Fruit fly (Drosophila melanogaster) whole organism, embryonic: ENCODE data around the gene CG14036.
A peak's percentile ranks its signal among the peaks of the same experiment; 100 is the strongest.

Source experiments
- Atf3 ChIP-seq: fragments of 200-800 bp; sonication (Bioruptor generic); optimal IDR thresholded peaks from 3 replicates; lab custom pipeline; 2016; ENCODE audit warnings: missing biosample characterization, missing genetic modification characterization
- Bdp1 ChIP-seq: fragments of 200-800 bp; sonication (Bioruptor generic); optimal IDR thresholded peaks from 3 replicates; lab custom pipeline; 2016; ENCODE audit warnings: missing biosample characterization, missing genetic modification characterization
- BtbVII ChIP-seq: fragments of 200-800 bp; sonication (Bioruptor generic); optimal IDR thresholded peaks from 3 replicates; lab custom pipeline; 2017; ENCODE audit warnings: missing biosample characterization, mild to moderate bottlenecking, missing genetic modification characterization
- Bteb2 ChIP-seq: fragments of 200-800 bp; sonication (Bioruptor generic); optimal IDR thresholded peaks from 2 replicates; lab custom pipeline; 2016; ENCODE audit warnings: missing biosample characterization, missing genetic modification characterization
- CG12104 ChIP-seq: fragments of 200-800 bp; sonication (Bioruptor generic); optimal IDR thresholded peaks from 3 replicates; lab custom pipeline; 2016; ENCODE audit warnings: missing biosample characterization, missing genetic modification characterization
- CG12155 ChIP-seq: fragments of 200-800 bp; sonication (Bioruptor generic); optimal IDR thresholded peaks from 3 replicates; lab custom pipeline; 2016; ENCODE audit warnings: missing biosample characterization, missing genetic modification characterization
- CG12236 ChIP-seq: fragments of 200-800 bp; sonication (Bioruptor generic); optimal IDR thresholded peaks from 2 replicates; lab custom pipeline; 2016; ENCODE audit warnings: missing biosample characterization, missing genetic modification characterization
- CG15514 ChIP-seq: fragments of 200-800 bp; sonication (Bioruptor generic); optimal IDR thresholded peaks from 3 replicates; lab custom pipeline; 2017; ENCODE audit warnings: missing biosample characterization, missing genetic modification characterization, mild to moderate bottlenecking, moderate library complexity, missing genetic modification reagents
- CG16863 ChIP-seq: fragments of 200-800 bp; sonication (Bioruptor generic); optimal IDR thresholded peaks from 3 replicates; lab custom pipeline; 2016; ENCODE audit warnings: missing biosample characterization, missing genetic modification characterization
- CG17359 ChIP-seq: fragments of 200-800 bp; sonication (Bioruptor generic); optimal IDR thresholded peaks from 3 replicates; lab custom pipeline; 2018; ENCODE audit warnings: missing biosample characterization, mild to moderate bottlenecking, missing genetic modification characterization, moderate library complexity
- CG18262 ChIP-seq: fragments of 200-800 bp; optimal IDR thresholded peaks from 3 replicates; lab custom pipeline; 2019; ENCODE audit warnings: missing biosample characterization, mild to moderate bottlenecking, missing genetic modification characterization, moderate library complexity
- CG2120 ChIP-seq: fragments of 200-800 bp; sonication (Bioruptor generic); optimal IDR thresholded peaks from 3 replicates; lab custom pipeline; 2016; ENCODE audit warnings: missing biosample characterization, missing genetic modification characterization
- CG2889 ChIP-seq: fragments of 200-800 bp; sonication (Bioruptor generic); IDR thresholded peaks from 3 replicates; pipeline ENCODE4 v1.3.6; 2022; ENCODE audit warnings: missing biosample characterization, missing genetic modification characterization
- CG30020 ChIP-seq: fragments of 200-800 bp; optimal IDR thresholded peaks from 2 replicates; lab custom pipeline; 2019; ENCODE audit warnings: missing biosample characterization, mild to moderate bottlenecking, missing genetic modification characterization, moderate library complexity
- CG32772 ChIP-seq: fragments of 200-800 bp; sonication (Bioruptor generic); IDR thresholded peaks from 2 replicates; pipeline ENCODE4 v1.3.6; 2022; ENCODE audit warnings: missing biosample characterization, missing genetic modification characterization
- CG42726 ChIP-seq: fragments of 200-800 bp; sonication (Bioruptor generic); IDR thresholded peaks from 2 replicates; pipeline ENCODE4 v1.3.6; 2022; ENCODE audit warnings: missing biosample characterization, missing genetic modification characterization; ENCODE audit not compliant: partially characterized antibody
- CG43689 ChIP-seq: fragments of 200-800 bp; sonication (Bioruptor generic); IDR thresholded peaks from 2 replicates; pipeline ENCODE4 v1.3.6; 2022; ENCODE audit warnings: missing biosample characterization, missing genetic modification characterization
- CG6791 ChIP-seq: fragments of 200-800 bp; sonication (Bioruptor generic); IDR thresholded peaks from 3 replicates; pipeline ENCODE4 v1.3.6; 2022; ENCODE audit warnings: missing biosample characterization, missing genetic modification characterization; ENCODE audit not compliant: partially characterized antibody
- CG7357 ChIP-seq: fragments of 200-800 bp; sonication (Bioruptor generic); IDR thresholded peaks from 3 replicates; pipeline ENCODE4 v1.3.6; 2022; ENCODE audit warnings: missing biosample characterization, missing genetic modification characterization
- CG7556 ChIP-seq: fragments of 200-800 bp; sonication (Bioruptor generic); optimal IDR thresholded peaks from 2 replicates; lab custom pipeline; 2017; ENCODE audit warnings: missing biosample characterization, mild to moderate bottlenecking, missing genetic modification characterization
- CG8359 ChIP-seq: fragments of 200-800 bp; sonication (Bioruptor generic); optimal IDR thresholded peaks from 2 replicates; lab custom pipeline; 2017; ENCODE audit warnings: missing biosample characterization, mild to moderate bottlenecking, missing genetic modification characterization, borderline replicate concordance
- CG8765 ChIP-seq: fragments of 200-800 bp; sonication (Bioruptor generic); IDR thresholded peaks from 2 replicates; pipeline ENCODE4 v1.3.6; 2022; ENCODE audit warnings: missing biosample characterization, missing genetic modification characterization
- CG9797 ChIP-seq: fragments of 200-800 bp; sonication (Bioruptor generic); optimal IDR thresholded peaks from 3 replicates; lab custom pipeline; 2018; ENCODE audit warnings: missing biosample characterization, mild to moderate bottlenecking, missing genetic modification characterization
- Dp ChIP-seq: fragments of 200-800 bp; sonication (Bioruptor generic); optimal IDR thresholded peaks from 2 replicates; lab custom pipeline; 2018; ENCODE audit warnings: missing biosample characterization, mild to moderate bottlenecking, missing genetic modification characterization, moderate library complexity
- E2f1 ChIP-seq: fragments of 200-800 bp; sonication (Bioruptor generic); IDR thresholded peaks from 2 replicates; pipeline ENCODE4 v1.3.6; 2022; ENCODE audit warnings: missing biosample characterization, missing genetic modification characterization
- E2f2 ChIP-seq: fragments of 200-800 bp; sonication (Bioruptor generic); IDR thresholded peaks from 2 replicates; pipeline ENCODE4 v1.3.6; 2022; ENCODE audit warnings: missing biosample characterization, missing genetic modification characterization
- Fer3 ChIP-seq: fragments of 200-800 bp; sonication (Bioruptor generic); optimal IDR thresholded peaks from 2 replicates; lab custom pipeline; 2018; ENCODE audit warnings: missing biosample characterization, mild to moderate bottlenecking, missing genetic modification characterization, moderate library complexity
- Gug ChIP-seq: fragments of 200-800 bp; sonication (Bioruptor generic); IDR thresholded peaks from 4 replicates; pipeline ENCODE4 v1.3.6; 2022; ENCODE audit warnings: missing biosample characterization, missing genetic modification characterization
- Hand ChIP-seq: fragments of 200-800 bp; sonication (Bioruptor generic); optimal IDR thresholded peaks from 2 replicates; lab custom pipeline; 2017; ENCODE audit warnings: mild to moderate bottlenecking, missing biosample characterization, missing genetic modification reagents, missing genetic modification characterization
- Hr39 ChIP-seq: fragments of >200 bp; optimal IDR thresholded peaks from 2 replicates; lab custom pipeline; 2017
- Mrtf ChIP-seq: fragments of 200-800 bp; sonication (Bioruptor generic); IDR thresholded peaks from 3 replicates; pipeline ENCODE4 v1.3.6; 2022; ENCODE audit warnings: missing biosample characterization, missing genetic modification characterization
- NC2α ChIP-seq: fragments of 200-800 bp; sonication (Bioruptor generic); optimal IDR thresholded peaks from 2 replicates; lab custom pipeline; 2016; ENCODE audit warnings: missing biosample characterization, missing genetic modification characterization
- Rfx ChIP-seq: fragments of 200-800 bp; sonication (Bioruptor generic); IDR thresholded peaks from 2 replicates; pipeline ENCODE4 v1.3.6; 2022; ENCODE audit warnings: missing biosample characterization, missing genetic modification characterization
- Sox100B ChIP-seq: fragments of 200-800 bp; sonication (Bioruptor generic); optimal IDR thresholded peaks from 3 replicates; lab custom pipeline; 2018; ENCODE audit warnings: missing biosample characterization, mild to moderate bottlenecking, missing genetic modification characterization
- Xrp1 ChIP-seq: fragments of 200-800 bp; sonication (Bioruptor generic); IDR thresholded peaks from 2 replicates; pipeline ENCODE4 v1.3.6; 2022; ENCODE audit warnings: missing biosample characterization, missing genetic modification characterization
- cad ChIP-seq: fragments of >200 bp; optimal IDR thresholded peaks from 2 replicates; lab custom pipeline; 2017; ENCODE audit warnings: missing biosample characterization, missing genetic modification characterization
- cas ChIP-seq: fragments of 200-800 bp; sonication (Bioruptor generic); IDR thresholded peaks from 2 replicates; pipeline ENCODE4 v1.3.6; 2022; ENCODE audit warnings: missing biosample characterization, missing genetic modification characterization
- dan ChIP-seq: fragments of 200-800 bp; sonication (Bioruptor generic); IDR thresholded peaks from 2 replicates; pipeline ENCODE4 v1.3.6; 2022; ENCODE audit warnings: missing biosample characterization, missing genetic modification characterization
- dpn ChIP-seq, 2 experiments: fragments of 200-800 bp; sonication (Bioruptor generic); optimal IDR thresholded peaks; 3 replicates each; lab custom pipeline; 2016; ENCODE audit warnings: missing biosample characterization in 2 of 2, missing genetic modification characterization in 2 of 2
- emc ChIP-seq: fragments of 200-800 bp; sonication (Bioruptor generic); optimal IDR thresholded peaks from 2 replicates; lab custom pipeline; 2016; ENCODE audit warnings: missing biosample characterization, missing genetic modification characterization
- exex ChIP-seq: fragments of 200-800 bp; sonication (Bioruptor generic); optimal IDR thresholded peaks from 4 replicates; lab custom pipeline; 2018; ENCODE audit warnings: missing biosample characterization, mild to moderate bottlenecking, missing genetic modification characterization, moderate library complexity
- fd64A ChIP-seq: fragments of 200-800 bp; sonication (Bioruptor generic); optimal IDR thresholded peaks from 3 replicates; lab custom pipeline; 2018; ENCODE audit warnings: missing biosample characterization, mild to moderate bottlenecking, missing genetic modification characterization
- lilli ChIP-seq: fragments of 200-800 bp; sonication (Bioruptor generic); optimal IDR thresholded peaks from 3 replicates; lab custom pipeline; 2016; ENCODE audit warnings: missing biosample characterization, missing genetic modification characterization
- lov ChIP-seq, 2 experiments: fragments of 200-800 bp in 1 of 2; fragments of >200 bp in 1 of 2; sonication (Bioruptor generic) in 1 of 2; IDR thresholded peaks in 1 of 2; optimal IDR thresholded peaks in 1 of 2; 2 replicates in 1 of 2; 3 replicates in 1 of 2; pipeline versions ENCODE4 v1.3.6 to Lab custom; 2017 to 2022; ENCODE audit warnings: missing biosample characterization in 1 of 2, missing genetic modification characterization in 1 of 2
- pita ChIP-seq: fragments of 200-800 bp; sonication (Bioruptor generic); optimal IDR thresholded peaks from 2 replicates; lab custom pipeline; 2017; ENCODE audit warnings: missing biosample characterization, mild to moderate bottlenecking, missing genetic modification characterization
- pzg ChIP-seq: fragments of 200-800 bp; sonication (Bioruptor generic); optimal IDR thresholded peaks from 3 replicates; lab custom pipeline; 2018; ENCODE audit warnings: missing biosample characterization, mild to moderate bottlenecking, missing genetic modification characterization, moderate library complexity
- ranshi ChIP-seq: fragments of 200-800 bp; sonication (Bioruptor generic); IDR thresholded peaks from 2 replicates; pipeline ENCODE4 v1.3.6; 2022; ENCODE audit warnings: missing biosample characterization, missing genetic modification characterization
- sc ChIP-seq, 3 experiments: fragments of >200 bp in 2 of 3; fragments of 200-800 bp in 1 of 3; sonication (Bioruptor generic) in 1 of 3; optimal IDR thresholded peaks; 2 replicates in 2 of 3; 3 replicates in 1 of 3; lab custom pipeline; 2017; ENCODE audit warnings: mild to moderate bottlenecking in 1 of 3, missing biosample characterization in 1 of 3, missing genetic modification characterization in 1 of 3, missing genetic modification reagents in 1 of 3
- seq ChIP-seq: fragments of 200-800 bp; sonication (Bioruptor generic); IDR thresholded peaks from 2 replicates; pipeline ENCODE4 v1.3.6; 2022; ENCODE audit warnings: missing biosample characterization, missing genetic modification characterization
- sna ChIP-seq: fragments of 200-800 bp; sonication (Bioruptor generic); IDR thresholded peaks from 2 replicates; pipeline ENCODE4 v1.3.6; 2022; ENCODE audit warnings: missing biosample characterization, missing genetic modification characterization; ENCODE audit not compliant: partially characterized antibody

Gene CG14036

DNA sequence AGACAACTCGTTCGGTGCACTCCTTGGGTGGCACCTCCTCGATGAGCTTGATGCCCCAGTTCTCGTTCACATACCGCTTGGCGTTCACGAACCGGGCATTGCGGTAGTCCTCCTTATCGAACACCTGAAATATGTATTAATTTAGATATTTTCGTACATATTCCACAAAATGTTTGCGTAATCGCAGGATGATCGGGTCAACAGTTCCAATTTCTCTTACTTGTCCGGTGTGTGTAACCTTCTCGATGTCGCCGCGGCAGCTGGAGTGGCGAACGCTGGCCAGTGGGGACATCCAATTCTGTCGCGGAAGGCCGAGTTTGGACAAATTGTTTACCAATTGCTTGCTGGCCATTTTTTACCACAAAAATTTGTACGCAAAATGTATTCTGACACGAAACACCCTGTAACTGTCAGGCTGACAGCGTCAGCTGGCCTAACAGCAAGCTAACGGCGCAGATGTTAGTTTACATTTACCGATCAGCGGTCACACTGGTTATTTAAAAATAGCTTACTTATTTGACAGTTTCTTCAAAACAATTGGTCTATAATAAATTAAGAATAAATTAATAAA is 45.1 kb upstream of the CG14036 start, which contains the start of gene ND-13A (continued):
- TF ChIP-seq pzg (GFP tag; lab: Kevin White, UChicago) (peak; percentile 67), Bteb2 (GFP tag; lab: Kevin White, UChicago) (no peak), Sox100B (GFP tag; lab: Kevin White, UChicago) (no peak), CG43689 (no peak), CG2120 (no peak), NC2α (GFP tag; lab: Kevin White, UChicago) (no peak), CG7357 (GFP tag; lab: Robert Waterston, UW) (no peak), exex (no peak), Mrtf (GFP tag; lab: Robert Waterston, UW) (no peak), Hr39 (no peak), BtbVII (GFP tag; lab: Kevin White, UChicago) (no peak), CG12236 (GFP tag; lab: Kevin White, UChicago) (no peak), seq (no peak), CG6791 (GFP tag; lab: Robert Waterston, UW) (peak; percentile 35; the same call in 1 of the 3 replicates), Bdp1 (GFP tag; lab: Kevin White, UChicago) (no peak), pita (GFP tag; lab: Kevin White, UChicago) (no peak), CG7556 (GFP tag; lab: Kevin White, UChicago) (no peak), CG15514 (GFP tag; lab: Kevin White, UChicago) (peak; percentile 44), CG8765 (GFP tag; lab: Robert Waterston, UW) (no peak), sna (GFP tag; lab: Robert Waterston, UW) (peak; percentile 35; the same call in 1 of the 2 replicates), E2f2 (GFP tag; lab: Robert Waterston, UW) (peak; percentile 70), CG16863 (GFP tag; lab: Kevin White, UChicago) (no peak), CG18262 (tag; lab: Kevin White, UChicago) (no peak), CG12155 (GFP tag; lab: Kevin White, UChicago) (no peak), CG32772 (no peak), Hand (no peak), emc (GFP tag; lab: Kevin White, UChicago) (no peak), CG42726 (0 out of 2 replicates have a peak, but pooled peaks have one; percentile 35), sc (optimal IDR thresholded peaks at IDR 0.05; lab: Kevin White, UChicago) (no peak), sc (GFP tag; optimal IDR thresholded peaks at IDR 0.05; lab: Kevin White, UChicago) (no peak), CG2889 (GFP tag; lab: Robert Waterston, UW) (no peak), Dp (GFP tag; lab: Kevin White, UChicago) (peak; percentile 69), Fer3 (tag; lab: Kevin White, UChicago) (no peak), CG30020 (tag; lab: Kevin White, UChicago) (peak; percentile 25), lov (optimal IDR thresholded peaks at IDR 0.05; lab: Kevin White, UChicago) (no peak), lov (GFP tag; IDR thresholded peaks at IDR 0.05; lab: Robert Waterston, UW) (no peak), Rfx (no peak), E2f1 (GFP tag; lab: Robert Waterston, UW) (no peak), Atf3 (GFP tag; lab: Kevin White, UChicago) (no peak), fd64A (GFP tag; lab: Kevin White, UChicago) (no peak), CG8359 (no peak), cas (GFP tag; lab: Robert Waterston, UW) (no peak), ranshi (no peak), dan (GFP tag; lab: Robert Waterston, UW) (no peak), cad (GFP tag; lab: Kevin White, UChicago) (peak; percentile 63), dpn (GFP tag; optimal IDR thresholded peaks at IDR 0.05; lab: Kevin White, UChicago) (no peak), CG12104 (GFP tag; lab: Kevin White, UChicago) (no peak), CG17359 (tag; lab: Kevin White, UChicago) (no peak), Xrp1 (GFP tag; lab: Robert Waterston, UW) (0 out of 2 replicates have a peak, but pooled peaks have one; percentile 11), CG9797 (GFP tag; lab: Kevin White, UChicago) (peak; percentile 61), Gug (no peak), lilli (GFP tag; lab: Kevin White, UChicago) (no peak)
